Fruit fly (Drosophila melanogaster) whole organism, embryonic: ENCODE results near the gene CG13667.

Experiments used
- BtbVII ChIP-seq: fragments of 200-800 bp; sonication (Bioruptor generic); optimal IDR thresholded peaks from 3 replicates; lab custom pipeline; 2017; ENCODE audit warnings: missing biosample characterization, mild to moderate bottlenecking, missing genetic modification characterization
- CG10209 ChIP-seq: fragments of 200-800 bp; sonication (Bioruptor generic); optimal IDR thresholded peaks from 3 replicates; lab custom pipeline; 2017; ENCODE audit warnings: missing biosample characterization, mild to moderate bottlenecking, missing genetic modification characterization, missing genetic modification reagents
- CG1024 ChIP-seq: fragments of 200-800 bp; sonication (Bioruptor generic); IDR thresholded peaks from 2 replicates; pipeline ENCODE4 v1.3.6; 2022; ENCODE audit warnings: missing biosample characterization, missing genetic modification characterization
- CG10565 ChIP-seq: fragments of 200-800 bp; sonication (Bioruptor generic); optimal IDR thresholded peaks from 3 replicates; lab custom pipeline; 2016; ENCODE audit warnings: missing biosample characterization, mild to moderate bottlenecking, missing genetic modification characterization
- CG14441 ChIP-seq: fragments of 200-800 bp; sonication (Bioruptor generic); IDR thresholded peaks from 2 replicates; pipeline ENCODE4 v1.3.6; 2022; ENCODE audit warnings: missing biosample characterization, missing genetic modification characterization
- CG14710 ChIP-seq: fragments of 200-800 bp; sonication (Bioruptor generic); optimal IDR thresholded peaks from 3 replicates; lab custom pipeline; 2019; ENCODE audit warnings: missing biosample characterization, mild to moderate bottlenecking, missing genetic modification characterization, moderate library complexity
- CG15514 ChIP-seq: fragments of 200-800 bp; sonication (Bioruptor generic); optimal IDR thresholded peaks from 3 replicates; lab custom pipeline; 2017; ENCODE audit warnings: missing biosample characterization, missing genetic modification characterization, mild to moderate bottlenecking, moderate library complexity, missing genetic modification reagents
- CG15696 ChIP-seq: fragments of 200-800 bp; sonication (Bioruptor generic); optimal IDR thresholded peaks from 2 replicates; lab custom pipeline; 2019; ENCODE audit warnings: missing biosample characterization, mild to moderate bottlenecking, missing genetic modification characterization, moderate library complexity
- CG18011 ChIP-seq: fragments of 200-800 bp; sonication (Bioruptor generic); optimal IDR thresholded peaks from 2 replicates; lab custom pipeline; 2017; ENCODE audit warnings: missing biosample characterization, missing genetic modification characterization, mild to moderate bottlenecking, moderate library complexity, missing genotype
- CG18764 ChIP-seq: fragments of 200-800 bp; sonication (Bioruptor generic); optimal IDR thresholded peaks from 3 replicates; lab custom pipeline; 2016; ENCODE audit warnings: missing biosample characterization, missing genetic modification characterization
- CG2712 ChIP-seq: fragments of 200-800 bp; optimal IDR thresholded peaks from 3 replicates; lab custom pipeline; 2019; ENCODE audit warnings: missing biosample characterization, mild to moderate bottlenecking, missing genetic modification characterization, moderate library complexity
- CG3281 ChIP-seq: fragments of 200-800 bp; sonication (Bioruptor generic); optimal IDR thresholded peaks from 3 replicates; lab custom pipeline; 2017; ENCODE audit warnings: missing biosample characterization, mild to moderate bottlenecking, missing genetic modification characterization
- CG3407 ChIP-seq: fragments of 200-800 bp; sonication (Bioruptor generic); optimal IDR thresholded peaks from 2 replicates; lab custom pipeline; 2018; ENCODE audit warnings: missing biosample characterization, mild to moderate bottlenecking, missing genetic modification characterization
- CG43689 ChIP-seq: fragments of 200-800 bp; sonication (Bioruptor generic); IDR thresholded peaks from 2 replicates; pipeline ENCODE4 v1.3.6; 2022; ENCODE audit warnings: missing biosample characterization, missing genetic modification characterization
- CG4730 ChIP-seq: fragments of 200-800 bp; sonication (Bioruptor generic); IDR thresholded peaks from 2 replicates; pipeline ENCODE4 v1.3.6; 2022; ENCODE audit warnings: missing biosample characterization, missing genetic modification characterization
- CG7556 ChIP-seq: fragments of 200-800 bp; sonication (Bioruptor generic); optimal IDR thresholded peaks from 2 replicates; lab custom pipeline; 2017; ENCODE audit warnings: missing biosample characterization, mild to moderate bottlenecking, missing genetic modification characterization
- CG7987 ChIP-seq: fragments of 200-800 bp; sonication (Bioruptor generic); optimal IDR thresholded peaks from 2 replicates; lab custom pipeline; 2018; ENCODE audit warnings: missing biosample characterization, mild to moderate bottlenecking, missing genetic modification characterization, moderate library complexity
- Chrac-16 ChIP-seq: fragments of 200-800 bp; sonication (Bioruptor generic); optimal IDR thresholded peaks from 3 replicates; lab custom pipeline; 2016; ENCODE audit warnings: missing biosample characterization, missing genetic modification characterization
- Dad ChIP-seq: fragments of 200-800 bp; sonication (Bioruptor generic); optimal IDR thresholded peaks from 3 replicates; lab custom pipeline; 2016; ENCODE audit warnings: missing biosample characterization, missing genetic modification characterization
- Drgx ChIP-seq: fragments of 200-800 bp; sonication (Bioruptor generic); IDR thresholded peaks from 2 replicates; pipeline ENCODE4 v1.3.6; 2022; ENCODE audit warnings: missing biosample characterization, missing genetic modification characterization
- ERR ChIP-seq: fragments of 200-800 bp; sonication (Bioruptor generic); optimal IDR thresholded peaks from 2 replicates; lab custom pipeline; 2016; ENCODE audit warnings: missing biosample characterization, missing genetic modification characterization
- Gsc ChIP-seq: fragments of 200-800 bp; sonication (Bioruptor generic); IDR thresholded peaks from 2 replicates; pipeline ENCODE4 v1.3.6; 2022; ENCODE audit warnings: missing biosample characterization, missing genetic modification characterization
- HLH4C ChIP-seq: fragments of 200-800 bp; sonication (Bioruptor generic); IDR thresholded peaks from 3 replicates; pipeline ENCODE4 v1.3.6; 2022; ENCODE audit warnings: missing biosample characterization, missing genetic modification characterization; ENCODE audit not compliant: partially characterized antibody
- Lhr ChIP-seq: fragments of 200-800 bp; sonication (Bioruptor generic); optimal IDR thresholded peaks from 3 replicates; lab custom pipeline; 2017; ENCODE audit warnings: mild to moderate bottlenecking, missing biosample characterization, missing genetic modification reagents, missing genetic modification characterization
- Oli ChIP-seq: fragments of 200-800 bp; sonication (Bioruptor generic); optimal IDR thresholded peaks from 2 replicates; lab custom pipeline; 2018; ENCODE audit warnings: missing biosample characterization, mild to moderate bottlenecking, missing genetic modification characterization, moderate library complexity
- Scr ChIP-seq: fragments of 200-800 bp; sonication (Bioruptor generic); IDR thresholded peaks from 2 replicates; pipeline ENCODE4 v1.3.6; 2022; ENCODE audit warnings: missing biosample characterization, missing genetic modification characterization; ENCODE audit not compliant: partially characterized antibody
- Side ChIP-seq: fragments of 200-800 bp; sonication (Bioruptor generic); optimal IDR thresholded peaks from 2 replicates; lab custom pipeline; 2016; ENCODE audit warnings: missing biosample characterization, missing genetic modification characterization
- Sox102F ChIP-seq: fragments of 200-800 bp; sonication (Bioruptor generic); optimal IDR thresholded peaks from 2 replicates; lab custom pipeline; 2018; ENCODE audit warnings: missing biosample characterization, mild to moderate bottlenecking, missing genetic modification characterization, moderate library complexity
- Spps ChIP-seq: fragments of 200-800 bp; sonication (Bioruptor generic); optimal IDR thresholded peaks from 2 replicates; lab custom pipeline; 2018; ENCODE audit warnings: missing biosample characterization, mild to moderate bottlenecking, missing genetic modification characterization
- Sry-δ ChIP-seq: fragments of 200-800 bp; sonication (Bioruptor generic); optimal IDR thresholded peaks from 2 replicates; lab custom pipeline; 2016; ENCODE audit warnings: missing biosample characterization, missing genetic modification characterization
- bsh ChIP-seq, 2 experiments: fragments of 200-800 bp; sonication (Bioruptor generic); optimal IDR thresholded peaks; 2 replicates each; lab custom pipeline; 2017 to 2018; ENCODE audit warnings: mild to moderate bottlenecking in 2 of 2, missing biosample characterization in 2 of 2, missing genetic modification characterization in 2 of 2, moderate library complexity in 1 of 2
- cad ChIP-seq: fragments of >200 bp; optimal IDR thresholded peaks from 2 replicates; lab custom pipeline; 2017; ENCODE audit warnings: missing biosample characterization, missing genetic modification characterization
- da ChIP-seq: fragments of 200-800 bp; sonication (Bioruptor generic); optimal IDR thresholded peaks from 2 replicates; lab custom pipeline; 2016; ENCODE audit warnings: missing biosample characterization, missing genetic modification characterization
- dysf ChIP-seq: fragments of 200-800 bp; sonication (Bioruptor generic); IDR thresholded peaks from 3 replicates; pipeline ENCODE4 v1.3.6; 2022; ENCODE audit warnings: missing biosample characterization, missing genetic modification characterization
- esg ChIP-seq: fragments of 200-800 bp; sonication (Bioruptor generic); conservative IDR thresholded peaks from 2 replicates; pipeline ENCODE4 v1.3.6; 2022; ENCODE audit warnings: missing biosample characterization, missing genetic modification characterization
- gcm2 ChIP-seq: fragments of 200-800 bp; sonication (Bioruptor generic); optimal IDR thresholded peaks from 2 replicates; lab custom pipeline; 2016; ENCODE audit warnings: missing biosample characterization, missing genetic modification characterization
- ham ChIP-seq: fragments of 200-800 bp; sonication (Bioruptor generic); IDR thresholded peaks from 2 replicates; pipeline ENCODE4 v1.3.6; 2022; ENCODE audit warnings: missing biosample characterization, missing genetic modification characterization
- insv ChIP-seq, 2 experiments: fragments of 200-800 bp; sonication (Bioruptor generic); optimal IDR thresholded peaks; 3 replicates each; lab custom pipeline; 2016 to 2018; ENCODE audit warnings: missing biosample characterization in 2 of 2, missing genetic modification characterization in 2 of 2
- kay ChIP-seq: fragments of 200-800 bp; sonication (Bioruptor generic); optimal IDR thresholded peaks from 2 replicates; lab custom pipeline; 2016; ENCODE audit warnings: missing biosample characterization, missing genetic modification characterization
- mam ChIP-seq: fragments of 200-800 bp; sonication (Bioruptor generic); optimal IDR thresholded peaks from 3 replicates; lab custom pipeline; 2016; ENCODE audit warnings: missing biosample characterization, missing genetic modification characterization
- odd ChIP-seq: fragments of 200-800 bp; sonication (Bioruptor generic); optimal IDR thresholded peaks from 2 replicates; lab custom pipeline; 2017; ENCODE audit warnings: missing biosample characterization, mild to moderate bottlenecking, missing genetic modification characterization
- pzg ChIP-seq: fragments of 200-800 bp; sonication (Bioruptor generic); optimal IDR thresholded peaks from 3 replicates; lab custom pipeline; 2018; ENCODE audit warnings: missing biosample characterization, mild to moderate bottlenecking, missing genetic modification characterization, moderate library complexity
- ro ChIP-seq: fragments of 200-800 bp; sonication (Bioruptor generic); IDR thresholded peaks from 2 replicates; pipeline ENCODE4 v1.3.6; 2022; ENCODE audit warnings: missing biosample characterization, missing genetic modification characterization
- schlank ChIP-seq: fragments of 200-800 bp; sonication (Bioruptor generic); optimal IDR thresholded peaks from 2 replicates; lab custom pipeline; 2018; ENCODE audit warnings: missing biosample characterization, mild to moderate bottlenecking, missing genetic modification characterization
- sens ChIP-seq: fragments of 200-800 bp; sonication (Bioruptor generic); peaks from one replicate; lab custom pipeline; 2016; ENCODE audit warnings: missing biosample characterization, missing genetic modification characterization
- sqz ChIP-seq: fragments of 200-800 bp; sonication (Bioruptor generic); optimal IDR thresholded peaks from 3 replicates; lab custom pipeline; 2018; ENCODE audit warnings: missing biosample characterization, mild to moderate bottlenecking, missing genetic modification characterization
- ssp ChIP-seq: fragments of 200-800 bp; sonication (Bioruptor generic); IDR thresholded peaks from 2 replicates; pipeline ENCODE4 v1.3.6; 2022; ENCODE audit warnings: missing biosample characterization, missing genetic modification characterization
- unpg ChIP-seq: fragments of 200-800 bp; sonication (Bioruptor generic); optimal IDR thresholded peaks from 3 replicates; lab custom pipeline; 2018; ENCODE audit warnings: missing biosample characterization, mild to moderate bottlenecking, missing genetic modification characterization, moderate library complexity
- yki ChIP-seq: fragments of >200 bp; optimal IDR thresholded peaks from 3 replicates; lab custom pipeline; 2018
- zfh1 ChIP-seq: fragments of 200-800 bp; sonication (Bioruptor generic); IDR thresholded peaks from 3 replicates; pipeline ENCODE4 v1.3.6; 2022; ENCODE audit warnings: missing biosample characterization, missing genetic modification characterization

Gene CG13667

DNA sequence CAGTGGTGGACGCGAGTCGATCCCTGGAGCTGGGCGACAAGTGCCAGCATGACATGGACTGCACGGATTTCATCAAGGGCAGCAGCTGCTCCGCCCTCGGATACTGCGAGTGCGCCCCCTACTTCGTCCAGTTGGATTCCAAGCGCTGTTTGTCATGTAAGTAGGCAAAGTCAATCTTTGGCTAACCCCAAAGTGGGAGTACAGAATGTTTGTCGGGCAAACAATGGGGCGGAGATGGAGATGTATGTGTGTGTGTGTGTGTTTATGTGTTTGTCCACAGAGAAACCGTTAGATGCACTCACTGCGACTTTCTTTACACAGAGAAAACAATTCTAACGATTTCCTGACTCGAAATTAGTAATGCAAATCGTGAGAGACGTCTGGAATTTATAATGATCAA is 26.1 kb upstream of the CG13667 start (continued):
- TF ChIP-seq CG2712 (tag; lab: Kevin White, UChicago) (peak; percentile 8), pzg (GFP tag; lab: Kevin White, UChicago) (no peak), Lhr (GFP tag; lab: Kevin White, UChicago) (peak; percentile 6), zfh1 (GFP tag; lab: Robert Waterston, UW) (0 out of 3 replicates have a peak, but pooled peaks have one; percentile 24), cad (GFP tag; lab: Kevin White, UChicago) (no peak), da (GFP tag; lab: Kevin White, UChicago) (no peak), CG15696 (tag; lab: Kevin White, UChicago) (no peak), CG10565 (GFP tag; lab: Kevin White, UChicago) (no peak), Spps (tag; lab: Kevin White, UChicago) (peak; percentile 1), Gsc (GFP tag; lab: Robert Waterston, UW) (no peak), CG3407 (GFP tag; lab: Kevin White, UChicago) (peak; percentile 46), CG14710 (tag; lab: Kevin White, UChicago) (peak; percentile 46), Chrac-16 (GFP tag; lab: Kevin White, UChicago) (no peak), CG1024 (GFP tag; lab: Robert Waterston, UW) (no peak), unpg (peak; percentile 15), CG10209 (GFP tag; lab: Kevin White, UChicago) (no peak), CG43689 (GFP tag; lab: Robert Waterston, UW) (no peak)

DNA sequence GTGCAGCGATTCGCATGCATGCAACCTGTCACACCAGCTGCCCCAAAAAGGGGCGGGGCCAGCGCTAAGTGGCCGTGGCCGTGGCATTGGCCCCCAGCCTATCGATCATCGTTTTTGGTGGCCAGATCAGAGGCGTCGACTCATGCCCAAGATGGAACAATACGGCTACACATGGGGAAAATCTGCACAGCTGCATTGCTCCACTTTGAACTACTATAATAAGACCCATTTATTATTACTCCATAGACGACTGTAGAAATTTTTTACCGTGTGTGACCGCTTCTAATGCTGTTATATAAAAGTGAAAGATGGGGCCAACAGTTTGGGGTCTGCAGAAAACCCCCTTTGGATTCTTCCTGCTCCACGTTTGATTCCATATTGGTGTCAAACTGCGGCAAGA is 21.3 kb upstream of the CG13667 start:
- no peak for TF ChIP-seq BtbVII
- TF ChIP-seq kay (GFP tag; lab: Kevin White, UChicago), result no peak
- 0 out of 2 replicates have a peak, but pooled peaks have one; percentile 24 for TF ChIP-seq Drgx (GFP tag; lab: Robert Waterston, UW)
- peak; percentile 3 for TF ChIP-seq Oli
- no peak for TF ChIP-seq CG7987 (GFP tag; lab: Kevin White, UChicago)
- peak in 1 of 2 experiments; percentile 26 for TF ChIP-seq bsh (GFP tag; optimal IDR thresholded peaks at IDR 0.05; lab: Kevin White, UChicago)
- TF ChIP-seq ERR, result no peak
- TF ChIP-seq ham, result no peak
- no peak for TF ChIP-seq CG4730 (GFP tag; lab: Robert Waterston, UW)
- no peak for TF ChIP-seq sqz (GFP tag; lab: Kevin White, UChicago)
- TF ChIP-seq gcm2 (GFP tag; lab: Kevin White, UChicago), result no peak
- TF ChIP-seq dysf (GFP tag; lab: Robert Waterston, UW), result 0 out of 3 replicates have a peak, but pooled peaks have one; percentile 17
- no peak for TF ChIP-seq schlank (tag; lab: Kevin White, UChicago)
- TF ChIP-seq insv (GFP tag; optimal IDR thresholded peaks at IDR 0.05; lab: Kevin White, UChicago), result no peak
- no peak for TF ChIP-seq HLH4C (GFP tag; lab: Robert Waterston, UW)
- no peak for TF ChIP-seq Side
- peak; percentile 15 for TF ChIP-seq sens
- TF ChIP-seq ro (GFP tag; lab: Robert Waterston, UW), result no peak
- no peak for TF ChIP-seq Dad (GFP tag; lab: Kevin White, UChicago)
- no peak for TF ChIP-seq CG18764 (GFP tag; lab: Kevin White, UChicago)
- TF ChIP-seq Sry-δ (GFP tag; lab: Kevin White, UChicago), result no peak
- TF ChIP-seq yki (lab: Kevin White, UChicago), result no peak
- TF ChIP-seq CG3281 (GFP tag; lab: Kevin White, UChicago), result no peak
- no peak for TF ChIP-seq CG7556 (GFP tag; lab: Kevin White, UChicago)
- TF ChIP-seq Sox102F (GFP tag; lab: Kevin White, UChicago), result peak; percentile 11
- TF ChIP-seq Scr (GFP tag; lab: Robert Waterston, UW), result no peak
- TF ChIP-seq CG14441, result no peak
- TF ChIP-seq mam (GFP tag; lab: Kevin White, UChicago), result no peak
- TF ChIP-seq Lhr (GFP tag; lab: Kevin White, UChicago), result no peak
- TF ChIP-seq CG15514 (GFP tag; lab: Kevin White, UChicago), result no peak
- 0 out of 2 replicates have a peak, but pooled peaks have one; percentile 5 for TF ChIP-seq esg (GFP tag; lab: Robert Waterston, UW)
- TF ChIP-seq ssp (GFP tag; lab: Robert Waterston, UW), result no peak
- TF ChIP-seq odd (GFP tag; lab: Kevin White, UChicago), result no peak
- TF ChIP-seq CG18011 (GFP tag; lab: Kevin White, UChicago), result no peak
- TF ChIP-seq, all 482 proteins: peak for 7
